Worm (Caenorhabditis elegans) whole organism, L4/young adult: ENCODE results near the gene cpn-2.

ENCODE experiments used
- W03F9.2 ChIP-seq: fragments of 150-350 bp; optimal IDR thresholded peaks from 2 replicates; lab custom pipeline; 2014; ENCODE audit warnings: missing biosample characterization, missing genetic modification characterization
- him-1 ChIP-seq: sonication (generic microtip); optimal IDR thresholded peaks from 2 replicates; lab custom pipeline; 2016; ENCODE audit warnings: missing genotype, missing genetic modification reagents, missing genetic modification characterization, missing compliant biosample characterization

DNA sequence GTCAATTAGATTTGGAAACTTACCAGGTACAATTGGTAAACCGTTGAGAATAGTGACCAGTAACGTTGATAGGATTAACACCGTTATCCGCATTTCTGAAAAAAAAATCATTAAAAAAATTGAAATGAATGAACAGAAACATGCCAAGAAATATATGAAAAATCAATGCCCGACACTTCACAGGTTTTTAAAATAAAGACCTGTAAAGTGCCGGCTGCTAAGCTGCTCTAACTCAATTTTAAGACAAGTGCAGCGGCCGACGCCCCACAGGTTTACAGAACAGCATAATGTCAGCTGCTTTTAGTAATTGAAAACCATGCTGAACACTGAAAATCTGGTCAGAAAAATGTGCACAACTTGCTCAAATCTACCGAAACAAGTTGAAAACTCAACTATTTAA lies 5.2 kb upstream of the cpn-2 start, which contains the start of gene cbn-1:
- TF ChIP-seq him-1 (tag; lab: Kevin White, UChicago) (no peak), W03F9.2 (no peak)
